Worm (Caenorhabditis elegans) whole organism, L1 larva: ENCODE measurements around the gene F01D5.1.

Experiments used
- Y116A8C.19 ChIP-seq: sonication (generic microtip); optimal IDR thresholded peaks from 2 replicates; lab custom pipeline; 2016; ENCODE audit warnings: missing compliant biosample characterization, missing genetic modification characterization, borderline replicate concordance
- aly-2 ChIP-seq: fragments of 150-350 bp; optimal IDR thresholded peaks from 2 replicates; lab custom pipeline; 2014; ENCODE audit warnings: missing biosample characterization, missing genetic modification characterization
- ama-1 ChIP-seq: fragments of 150-350 bp; optimal IDR thresholded peaks from 2 replicates; lab custom pipeline; 2014
- blmp-1 ChIP-seq: fragments of 150-350 bp; optimal IDR thresholded peaks from 2 replicates; lab custom pipeline; 2014; ENCODE audit warnings: missing biosample characterization, missing genetic modification characterization
- ceh-63 ChIP-seq: fragments of 200-800 bp; sonication (Bioruptor generic); optimal IDR thresholded peaks from 2 replicates; lab custom pipeline; 2018; ENCODE audit warnings: mild to moderate bottlenecking, missing genetic modification characterization, missing compliant biosample characterization
- ceh-8 ChIP-seq: fragments of 200-800 bp; sonication (Bioruptor generic); optimal IDR thresholded peaks from 2 replicates; lab custom pipeline; 2018; ENCODE audit warnings: mild to moderate bottlenecking, missing genetic modification characterization, moderate library complexity, missing compliant biosample characterization
- ceh-88 ChIP-seq: fragments of 200-800 bp; sonication (Bioruptor generic); IDR thresholded peaks from 2 replicates; pipeline ENCODE4 v1.3.6; 2022; ENCODE audit warnings: missing genetic modification characterization, missing compliant biosample characterization
- ceh-90 ChIP-seq: sonication (generic microtip); optimal IDR thresholded peaks from 2 replicates; lab custom pipeline; 2016; ENCODE audit warnings: missing genetic modification characterization, missing compliant biosample characterization
- dpl-1 ChIP-seq, 3 experiments: fragments of 150-350 bp in 2 of 3; sonication (generic microtip) in 1 of 3; optimal IDR thresholded peaks; 2 replicates each; lab custom pipeline; 2014 to 2017; ENCODE audit warnings: missing biosample characterization in 3 of 3, missing genetic modification characterization in 3 of 3, missing genetic modification reagents in 3 of 3
- dsc-1 ChIP-seq: sonication (generic microtip); optimal IDR thresholded peaks from 2 replicates; lab custom pipeline; 2016; ENCODE audit warnings: mild to moderate bottlenecking, missing genetic modification characterization, missing compliant biosample characterization
- efl-3 ChIP-seq: fragments of 200-800 bp; sonication (Bioruptor generic); optimal IDR thresholded peaks from 2 replicates; lab custom pipeline; 2018; ENCODE audit warnings: mild to moderate bottlenecking, missing genetic modification characterization, missing compliant biosample characterization
- egl-13 ChIP-seq: sonication (generic microtip); optimal IDR thresholded peaks from 2 replicates; lab custom pipeline; 2016; ENCODE audit warnings: missing genotype, missing genetic modification reagents, missing genetic modification characterization, missing compliant biosample characterization
- elt-2 ChIP-seq: sonication (generic microtip); optimal IDR thresholded peaks from 2 replicates; lab custom pipeline; 2016; ENCODE audit warnings: missing genetic modification characterization, mild to moderate bottlenecking, inconsistent platforms, missing compliant biosample characterization, missing genetic modification reagents
- elt-3 ChIP-seq, 6 experiments: fragments of 150-350 bp in 1 of 6; sonication (generic microtip); optimal IDR thresholded peaks; 2 replicates each; lab custom pipeline; 2017 to 2018; ENCODE audit warnings: missing biosample characterization in 6 of 6, missing genetic modification characterization in 6 of 6, inconsistent platforms in 1 of 6
- fkh-4 ChIP-seq: sonication (generic microtip); optimal IDR thresholded peaks from 2 replicates; lab custom pipeline; 2016; ENCODE audit warnings: missing compliant biosample characterization, missing genetic modification characterization, borderline replicate concordance
- fkh-8 ChIP-seq: sonication (generic microtip); optimal IDR thresholded peaks from 2 replicates; lab custom pipeline; 2016; ENCODE audit warnings: mild to moderate bottlenecking, missing genetic modification characterization, missing compliant biosample characterization
- fos-1 ChIP-seq: fragments of 150-350 bp; optimal IDR thresholded peaks from 2 replicates; lab custom pipeline; 2014; ENCODE audit warnings: missing biosample characterization, missing genetic modification characterization
- grh-1 ChIP-seq: fragments of 200-800 bp; sonication (Bioruptor generic); IDR thresholded peaks from 2 replicates; pipeline ENCODE4 v1.3.6; 2022; ENCODE audit warnings: missing genetic modification reagents, missing genetic modification characterization, missing compliant biosample characterization
- hlh-4 ChIP-seq: sonication (generic microtip); optimal IDR thresholded peaks from 2 replicates; lab custom pipeline; 2016; ENCODE audit warnings: mild to moderate bottlenecking, missing genetic modification characterization, missing compliant biosample characterization
- hpl-2 ChIP-seq: fragments of 150-350 bp; optimal IDR thresholded peaks from 2 replicates; lab custom pipeline; 2014; ENCODE audit warnings: missing biosample characterization, missing genetic modification reagents, missing genetic modification characterization
- irx-1 ChIP-seq: sonication (generic microtip); optimal IDR thresholded peaks from 2 replicates; lab custom pipeline; 2016; ENCODE audit warnings: missing genetic modification characterization, missing compliant biosample characterization
- jun-1 ChIP-seq: fragments of 150-350 bp; optimal IDR thresholded peaks from 2 replicates; lab custom pipeline; 2014; ENCODE audit warnings: missing biosample characterization, missing genetic modification reagents, missing genetic modification characterization
- lin-15B ChIP-seq: fragments of 150-350 bp; sonication (generic microtip); optimal IDR thresholded peaks from 3 replicates; lab custom pipeline; 2014; ENCODE audit warnings: missing biosample characterization, missing genetic modification characterization
- lin-39 ChIP-seq: fragments of 150-350 bp; optimal IDR thresholded peaks from 2 replicates; lab custom pipeline; 2014; ENCODE audit warnings: missing biosample characterization, missing genetic modification reagents, missing genetic modification characterization
- lir-3 ChIP-seq: sonication (generic microtip); optimal IDR thresholded peaks from 2 replicates; lab custom pipeline; 2016; ENCODE audit warnings: mild to moderate bottlenecking, missing genetic modification characterization, moderate library complexity, missing compliant biosample characterization; ENCODE audit not compliant: poor library complexity
- lsy-2 ChIP-seq, 2 experiments: fragments of 150-350 bp; optimal IDR thresholded peaks; 2 replicates each; lab custom pipeline; 2014; ENCODE audit warnings: missing biosample characterization in 2 of 2, missing genetic modification characterization in 2 of 2
- mab-9 ChIP-seq: fragments of 200-800 bp; sonication (Bioruptor generic); IDR thresholded peaks from 2 replicates; pipeline ENCODE4 v1.3.6; 2022; ENCODE audit warnings: missing genetic modification reagents, missing genetic modification characterization, missing compliant biosample characterization
- mdl-1 ChIP-seq, 2 experiments: fragments of 150-350 bp; optimal IDR thresholded peaks; 2 replicates each; lab custom pipeline; 2014 to 2017; ENCODE audit warnings: missing biosample characterization in 2 of 2, missing genetic modification characterization in 2 of 2, inconsistent platforms in 1 of 2
- mef-2 ChIP-seq: fragments of 150-350 bp; optimal IDR thresholded peaks from 2 replicates; lab custom pipeline; 2014; ENCODE audit warnings: missing biosample characterization, missing genetic modification characterization
- mep-1 ChIP-seq: fragments of 150-350 bp; optimal IDR thresholded peaks from 2 replicates; lab custom pipeline; 2014; ENCODE audit warnings: missing biosample characterization, missing genetic modification characterization
- nhr-11 ChIP-seq: fragments of 150-350 bp; optimal IDR thresholded peaks from 2 replicates; lab custom pipeline; 2014; ENCODE audit warnings: missing biosample characterization, missing genetic modification characterization
- nhr-19 ChIP-seq: fragments of 200-800 bp; sonication (Bioruptor generic); conservative IDR thresholded peaks from 2 replicates; pipeline ENCODE4 v1.3.6; 2022; ENCODE audit warnings: missing genetic modification characterization, missing compliant biosample characterization
- nhr-28 ChIP-seq: fragments of 150-350 bp; optimal IDR thresholded peaks from 2 replicates; lab custom pipeline; 2014; ENCODE audit warnings: missing biosample characterization, missing genetic modification characterization
- nhr-47 ChIP-seq: sonication (generic microtip); optimal IDR thresholded peaks from 2 replicates; lab custom pipeline; 2016; ENCODE audit warnings: mild to moderate bottlenecking, missing genetic modification characterization, moderate library complexity, missing compliant biosample characterization
- nhr-71 ChIP-seq: sonication (generic microtip); optimal IDR thresholded peaks from 2 replicates; lab custom pipeline; 2016; ENCODE audit warnings: mild to moderate bottlenecking, missing genetic modification characterization, moderate library complexity, missing compliant biosample characterization
- nhr-76 ChIP-seq: sonication (generic microtip); optimal IDR thresholded peaks from 2 replicates; lab custom pipeline; 2017; ENCODE audit warnings: missing biosample characterization, missing genetic modification characterization
- nhr-77 ChIP-seq: fragments of 150-350 bp; optimal IDR thresholded peaks from 2 replicates; lab custom pipeline; 2014; ENCODE audit warnings: missing biosample characterization, missing genetic modification characterization
- nhr-85 ChIP-seq: sonication (generic microtip); peaks from one replicate; lab custom pipeline; 2016; ENCODE audit warnings: missing genetic modification characterization, inconsistent platforms, missing compliant biosample characterization
- nhr-90 ChIP-seq: sonication (generic microtip); optimal IDR thresholded peaks from 2 replicates; lab custom pipeline; 2016; ENCODE audit warnings: mild to moderate bottlenecking, missing genetic modification characterization, missing compliant biosample characterization; ENCODE audit not compliant: poor library complexity
- pax-3 ChIP-seq: fragments of 200-800 bp; sonication (Bioruptor generic); optimal IDR thresholded peaks from 2 replicates; lab custom pipeline; 2018; ENCODE audit warnings: mild to moderate bottlenecking, missing genetic modification characterization, moderate library complexity, missing compliant biosample characterization
- pqm-1 ChIP-seq: sonication (generic microtip); optimal IDR thresholded peaks from 3 replicates; lab custom pipeline; 2017; ENCODE audit warnings: missing biosample characterization, missing genetic modification characterization
- snpc-4 ChIP-seq: fragments of 150-350 bp; optimal IDR thresholded peaks from 2 replicates; lab custom pipeline; 2014; ENCODE audit warnings: missing biosample characterization, missing genetic modification characterization
- sox-4 ChIP-seq: sonication (generic microtip); optimal IDR thresholded peaks from 2 replicates; lab custom pipeline; 2016; ENCODE audit warnings: missing genetic modification characterization, missing compliant biosample characterization
- sptf-1 ChIP-seq: fragments of 150-350 bp; optimal IDR thresholded peaks from 2 replicates; lab custom pipeline; 2014; ENCODE audit warnings: missing biosample characterization, missing genetic modification characterization
- sup-37 ChIP-seq: fragments of 200-800 bp; sonication (Bioruptor generic); optimal IDR thresholded peaks from 2 replicates; lab custom pipeline; 2018; ENCODE audit warnings: mild to moderate bottlenecking, missing genetic modification characterization, missing compliant biosample characterization
- tlp-1 ChIP-seq: fragments of 150-350 bp; optimal IDR thresholded peaks from 2 replicates; lab custom pipeline; 2014; ENCODE audit warnings: missing biosample characterization, missing genetic modification characterization
- unc-130 ChIP-seq: fragments of 150-350 bp; optimal IDR thresholded peaks from 2 replicates; lab custom pipeline; 2017; ENCODE audit warnings: missing biosample characterization, missing genetic modification characterization, inconsistent platforms
- unc-62 ChIP-seq: fragments of 150-350 bp; optimal IDR thresholded peaks from 2 replicates; lab custom pipeline; 2014; ENCODE audit warnings: missing biosample characterization, missing genetic modification reagents, missing genetic modification characterization
- unc-86 ChIP-seq: sonication (generic microtip); optimal IDR thresholded peaks from 2 replicates; lab custom pipeline; 2016; ENCODE audit warnings: missing genetic modification characterization, missing compliant biosample characterization
- unc-98 ChIP-seq: fragments of 200-800 bp; sonication (Bioruptor generic); IDR thresholded peaks from 2 replicates; pipeline ENCODE4 v1.3.6; 2022; ENCODE audit warnings: missing genetic modification characterization, missing compliant biosample characterization
- vab-15 ChIP-seq: sonication (generic microtip); optimal IDR thresholded peaks from 2 replicates; lab custom pipeline; 2017; ENCODE audit warnings: missing genotype, mild to moderate bottlenecking, missing genetic modification characterization, missing compliant biosample characterization
- xbp-1 ChIP-seq: sonication (generic microtip); optimal IDR thresholded peaks from 2 replicates; lab custom pipeline; 2016; ENCODE audit warnings: missing genetic modification characterization, missing compliant biosample characterization
- zip-4 ChIP-seq: fragments of 200-800 bp; sonication (Bioruptor generic); optimal IDR thresholded peaks from 2 replicates; lab custom pipeline; 2018; ENCODE audit warnings: mild to moderate bottlenecking, missing genetic modification characterization, moderate library complexity, missing compliant biosample characterization

Gene F01D5.1

DNA sequence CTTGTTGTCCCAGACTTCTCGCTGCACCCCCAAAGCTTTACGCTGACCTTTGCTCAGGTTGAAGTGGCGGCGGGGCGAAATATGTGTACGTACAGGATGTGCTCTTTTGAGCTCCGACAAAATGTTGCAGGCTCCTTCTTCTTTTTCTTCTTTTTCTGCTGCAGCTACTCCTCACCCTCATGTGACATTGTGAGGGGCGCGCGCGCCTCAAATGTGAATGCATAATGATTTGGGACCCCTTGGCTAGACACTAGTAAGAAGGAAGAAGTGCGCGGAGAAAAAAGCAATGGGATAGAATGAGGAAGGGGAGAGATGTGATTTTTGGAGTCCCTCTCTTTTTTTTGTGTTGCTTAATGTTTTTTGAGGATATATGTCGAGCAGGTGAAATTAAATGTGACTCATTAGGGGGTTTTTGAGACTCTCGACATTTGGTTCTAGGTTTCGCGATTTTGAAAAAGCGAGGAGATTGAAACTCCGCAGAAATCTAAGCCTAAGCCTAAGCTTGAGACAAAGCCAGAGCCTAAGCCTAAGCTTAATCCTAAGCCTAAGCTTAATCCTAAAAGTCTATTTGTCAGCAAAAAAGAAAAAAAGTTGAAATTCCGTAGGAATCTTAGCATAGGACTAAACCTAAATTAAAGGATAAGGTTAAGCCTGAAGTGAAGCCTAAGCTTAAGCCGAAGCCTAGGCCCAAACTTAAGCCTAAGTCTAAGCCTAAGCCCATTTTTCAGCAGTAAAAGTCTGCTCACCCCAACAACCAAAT, 39.5 kb upstream of the F01D5.1 start:
- no peak for TF ChIP-seq nhr-76 (tag; lab: Kevin White, UChicago)
- no peak for TF ChIP-seq dsc-1
- TF ChIP-seq nhr-77 (tag; lab: Kevin White, UChicago): peak; percentile 62
- no peak for TF ChIP-seq lin-39 (tag; lab: Kevin White, UChicago)
- TF ChIP-seq hpl-2 (GFP tag; lab: Kevin White, UChicago): no peak
- TF ChIP-seq mab-9: no peak
- TF ChIP-seq lir-3 (tag; lab: Kevin White, UChicago): no peak
- TF ChIP-seq Y116A8C.19 (tag; lab: Kevin White, UChicago): no peak
- peak; percentile 23 for TF ChIP-seq mep-1 (tag; lab: Kevin White, UChicago)
- TF ChIP-seq efl-3 (GFP tag; lab: Kevin White, UChicago): no peak
- no peak for TF ChIP-seq nhr-11 (tag; lab: Kevin White, UChicago)
- TF ChIP-seq mdl-1 (tag; optimal IDR thresholded peaks at IDR 0.05; lab: Kevin White, UChicago): no peak
- TF ChIP-seq snpc-4 (tag; lab: Kevin White, UChicago): no peak
- TF ChIP-seq fkh-4: no peak
- no peak for TF ChIP-seq pax-3 (tag; lab: Kevin White, UChicago)
- TF ChIP-seq irx-1 (tag; lab: Kevin White, UChicago): peak; percentile 27
- no peak for TF ChIP-seq sox-4
- no peak for TF ChIP-seq mef-2 (tag; lab: Kevin White, UChicago)
- TF ChIP-seq unc-62 (GFP tag; lab: Kevin White, UChicago): no peak
- no peak for TF ChIP-seq blmp-1 (tag; lab: Kevin White, UChicago)
- TF ChIP-seq dpl-1 (GFP tag; optimal IDR thresholded peaks at IDR 0.05; lab: Kevin White, UChicago): peak in 1 of 3 experiments; percentile 16
- TF ChIP-seq nhr-85: no peak
- TF ChIP-seq aly-2 (tag; lab: Kevin White, UChicago): no peak
- TF ChIP-seq ama-1 (lab: Kevin White, UChicago): no peak
- TF ChIP-seq egl-13: peak; percentile 64
- TF ChIP-seq tlp-1 (tag; lab: Kevin White, UChicago): no peak
- peak; percentile 62 for TF ChIP-seq nhr-47 (tag; lab: Kevin White, UChicago)
- 0 out of 2 replicates have a peak, but pooled peaks have one; percentile 8 for TF ChIP-seq nhr-19 (GFP tag; lab: Robert Waterston, UW)
- TF ChIP-seq fos-1 (tag; lab: Kevin White, UChicago): no peak
- no peak for TF ChIP-seq sptf-1 (tag; lab: Kevin White, UChicago)
- no peak for TF ChIP-seq unc-130 (tag; lab: Kevin White, UChicago)
- peak; percentile 83 for TF ChIP-seq unc-86 (tag; lab: Kevin White, UChicago)
- TF ChIP-seq grh-1 (GFP tag; lab: Robert Waterston, UW): no peak
- no peak for TF ChIP-seq hlh-4 (tag; lab: Kevin White, UChicago)
- no peak for TF ChIP-seq lin-15B (tag; lab: Kevin White, UChicago)
- TF ChIP-seq ceh-90 (tag; lab: Kevin White, UChicago): no peak
- TF ChIP-seq vab-15 (tag; lab: Kevin White, UChicago): no peak
- peak; percentile 67 for TF ChIP-seq nhr-71 (tag; lab: Kevin White, UChicago)
- TF ChIP-seq ceh-88 (GFP tag; lab: Robert Waterston, UW): no peak
- peak; percentile 20 for TF ChIP-seq zip-4
- TF ChIP-seq ceh-63: no peak
- TF ChIP-seq ceh-8 (GFP tag; lab: Kevin White, UChicago): no peak
- no peak for TF ChIP-seq sup-37 (GFP tag; lab: Kevin White, UChicago)
- no peak for TF ChIP-seq elt-2 (tag; lab: Kevin White, UChicago)
- no peak for TF ChIP-seq pqm-1 (tag; lab: Kevin White, UChicago)
- TF ChIP-seq nhr-28 (tag; lab: Kevin White, UChicago): no peak
- no peak for TF ChIP-seq xbp-1 (tag; lab: Kevin White, UChicago)
- no peak for TF ChIP-seq fkh-8 (tag; lab: Kevin White, UChicago)
- TF ChIP-seq nhr-90 (tag; lab: Kevin White, UChicago): no peak
- TF ChIP-seq elt-3 (tag; optimal IDR thresholded peaks at IDR 0.05; lab: Kevin White, UChicago): no peak
- TF ChIP-seq unc-98 (GFP tag; lab: Robert Waterston, UW): no peak
- TF ChIP-seq lsy-2 (tag; optimal IDR thresholded peaks at IDR 0.05; lab: Kevin White, UChicago): peak; percentile 2 to 44
- TF ChIP-seq jun-1 (tag; lab: Kevin White, UChicago): no peak
